Worm (Caenorhabditis elegans) whole organism, late embryonic: ENCODE measurements around the gene atln-2.

Experiments used
- C08G9.2 ChIP-seq: sonication (generic microtip); optimal IDR thresholded peaks from 2 replicates; lab custom pipeline; 2016; ENCODE audit warnings: mild to moderate bottlenecking, missing genetic modification characterization, moderate library complexity, missing compliant biosample characterization
- K02D7.2 ChIP-seq: sonication (generic microtip); optimal IDR thresholded peaks from 2 replicates; lab custom pipeline; 2017; ENCODE audit warnings: mild to moderate bottlenecking, missing genetic modification characterization, missing compliant biosample characterization
- T23F11.4 ChIP-seq: fragments of 200-800 bp; sonication (Bioruptor generic); optimal IDR thresholded peaks from 2 replicates; lab custom pipeline; 2018; ENCODE audit warnings: mild to moderate bottlenecking, missing genetic modification characterization, missing compliant biosample characterization
- ahr-1 ChIP-seq: sonication (generic microtip); optimal IDR thresholded peaks from 2 replicates; lab custom pipeline; 2016; ENCODE audit warnings: missing genetic modification characterization, missing compliant biosample characterization
- ceh-14 ChIP-seq: sonication (generic microtip); optimal IDR thresholded peaks from 2 replicates; lab custom pipeline; 2016; ENCODE audit warnings: missing genotype, missing genetic modification characterization, missing compliant biosample characterization
- ceh-18 ChIP-seq: sonication (generic microtip); optimal IDR thresholded peaks from 2 replicates; lab custom pipeline; 2016; ENCODE audit warnings: missing genetic modification characterization, missing compliant biosample characterization
- ceh-19 ChIP-seq: fragments of 200-800 bp; sonication (Bioruptor generic); optimal IDR thresholded peaks from 2 replicates; lab custom pipeline; 2018; ENCODE audit warnings: mild to moderate bottlenecking, missing genetic modification characterization, missing compliant biosample characterization
- ceh-2 ChIP-seq: sonication (generic microtip); optimal IDR thresholded peaks from 2 replicates; lab custom pipeline; 2016; ENCODE audit warnings: missing genotype, missing genetic modification characterization, missing compliant biosample characterization
- ceh-31 ChIP-seq: sonication (generic microtip); optimal IDR thresholded peaks from 2 replicates; lab custom pipeline; 2016; ENCODE audit warnings: missing genetic modification characterization, missing compliant biosample characterization
- ceh-48 ChIP-seq: sonication (generic microtip); optimal IDR thresholded peaks from 2 replicates; lab custom pipeline; 2016; ENCODE audit warnings: missing genetic modification characterization, inconsistent platforms, missing compliant biosample characterization
- ceh-6 ChIP-seq: fragments of 200-800 bp; sonication (Bioruptor generic); optimal IDR thresholded peaks from 2 replicates; lab custom pipeline; 2018; ENCODE audit warnings: mild to moderate bottlenecking, missing genetic modification characterization, missing compliant biosample characterization
- che-1 ChIP-seq: sonication (generic microtip); optimal IDR thresholded peaks from 2 replicates; lab custom pipeline; 2016; ENCODE audit warnings: mild to moderate bottlenecking, missing genetic modification characterization, missing compliant biosample characterization
- dmd-4 ChIP-seq: sonication (generic microtip); optimal IDR thresholded peaks from 2 replicates; lab custom pipeline; 2016; ENCODE audit warnings: borderline replicate concordance, missing genetic modification characterization, missing compliant biosample characterization
- dve-1 ChIP-seq: sonication (generic microtip); optimal IDR thresholded peaks from 2 replicates; lab custom pipeline; 2017; ENCODE audit warnings: antibody characterized with exemption, mild to moderate bottlenecking, missing genetic modification characterization, missing compliant biosample characterization
- elt-2 ChIP-seq: sonication (generic microtip); optimal IDR thresholded peaks from 2 replicates; lab custom pipeline; 2016; ENCODE audit warnings: missing genetic modification reagents, missing genetic modification characterization, missing compliant biosample characterization
- elt-4 ChIP-seq: sonication (generic microtip); optimal IDR thresholded peaks from 2 replicates; lab custom pipeline; 2016; ENCODE audit warnings: missing genetic modification characterization, missing compliant biosample characterization
- eyg-1 ChIP-seq: sonication (generic microtip); optimal IDR thresholded peaks from 2 replicates; lab custom pipeline; 2016; ENCODE audit warnings: missing genotype, missing genetic modification characterization, missing compliant biosample characterization
- fkh-10 ChIP-seq: fragments of 150-350 bp; optimal IDR thresholded peaks from 2 replicates; lab custom pipeline; 2014; ENCODE audit warnings: missing biosample characterization, missing genetic modification reagents, missing genetic modification characterization
- hlh-15 ChIP-seq: sonication (generic microtip); optimal IDR thresholded peaks from 2 replicates; lab custom pipeline; 2016; ENCODE audit warnings: missing genetic modification characterization, missing compliant biosample characterization
- hlh-30 ChIP-seq: sonication (generic microtip); optimal IDR thresholded peaks from 2 replicates; lab custom pipeline; 2017; ENCODE audit warnings: antibody characterized with exemption, missing genetic modification characterization, missing compliant biosample characterization; ENCODE audit not compliant: insufficient read depth
- hlh-6 ChIP-seq: sonication (generic microtip); optimal IDR thresholded peaks from 2 replicates; lab custom pipeline; 2016; ENCODE audit warnings: missing genotype, missing genetic modification characterization, missing compliant biosample characterization
- lin-11 ChIP-seq: fragments of 200-800 bp; sonication (Bioruptor generic); optimal IDR thresholded peaks from 2 replicates; lab custom pipeline; 2018; ENCODE audit warnings: mild to moderate bottlenecking, missing genetic modification characterization, missing compliant biosample characterization
- madf-2 ChIP-seq: sonication (generic microtip); optimal IDR thresholded peaks from 2 replicates; lab custom pipeline; 2017; ENCODE audit warnings: missing genetic modification characterization, missing compliant biosample characterization
- mec-3 ChIP-seq: sonication (generic microtip); optimal IDR thresholded peaks from 2 replicates; lab custom pipeline; 2016; ENCODE audit warnings: borderline replicate concordance, missing genetic modification characterization, missing compliant biosample characterization
- nfya-1 ChIP-seq: sonication (generic microtip); optimal IDR thresholded peaks from 2 replicates; lab custom pipeline; 2017; ENCODE audit warnings: missing genetic modification characterization, mild to moderate bottlenecking, missing compliant biosample characterization, antibody characterized with exemption, moderate library complexity
- npax-4 ChIP-seq: sonication (generic microtip); optimal IDR thresholded peaks from 2 replicates; lab custom pipeline; 2016; ENCODE audit warnings: missing genetic modification characterization, missing compliant biosample characterization
- pag-3 ChIP-seq: sonication (generic microtip); optimal IDR thresholded peaks from 2 replicates; lab custom pipeline; 2016; ENCODE audit warnings: missing compliant biosample characterization, missing genetic modification characterization, borderline replicate concordance
- pat-9 ChIP-seq: fragments of 200-800 bp; sonication (Bioruptor generic); optimal IDR thresholded peaks from 2 replicates; lab custom pipeline; 2018; ENCODE audit warnings: mild to moderate bottlenecking, missing genetic modification characterization, moderate library complexity, missing compliant biosample characterization
- pax-1 ChIP-seq: fragments of 150-350 bp; optimal IDR thresholded peaks from 2 replicates; lab custom pipeline; 2014; ENCODE audit warnings: missing biosample characterization, missing genetic modification characterization
- pha-2 ChIP-seq: sonication (generic microtip); optimal IDR thresholded peaks from 2 replicates; lab custom pipeline; 2017; ENCODE audit warnings: mild to moderate bottlenecking, missing genetic modification characterization, missing compliant biosample characterization
- pha-4 ChIP-seq: fragments of 150-350 bp; optimal IDR thresholded peaks from 2 replicates; lab custom pipeline; 2018; ENCODE audit warnings: missing biosample characterization, missing genetic modification reagents, missing genetic modification characterization
- sox-2 ChIP-seq: fragments of 200-800 bp; sonication (Bioruptor generic); IDR thresholded peaks from 2 replicates; pipeline ENCODE4 v1.3.6; 2022; ENCODE audit warnings: missing genetic modification reagents, missing genetic modification characterization, missing compliant biosample characterization
- tbx-7 ChIP-seq: sonication (generic microtip); optimal IDR thresholded peaks from 2 replicates; lab custom pipeline; 2016; ENCODE audit warnings: missing genotype, missing genetic modification characterization, missing compliant biosample characterization
- ttx-3 ChIP-seq: sonication (generic microtip); optimal IDR thresholded peaks from 2 replicates; lab custom pipeline; 2016; ENCODE audit warnings: missing genetic modification reagents, missing genetic modification characterization, missing compliant biosample characterization
- unc-3 ChIP-seq, 2 experiments: fragments of 200-800 bp in 1 of 2; sonication (Bioruptor generic) in 1 of 2; sonication (generic microtip) in 1 of 2; conservative IDR thresholded peaks in 1 of 2; optimal IDR thresholded peaks in 1 of 2; 2 replicates each; pipeline versions ENCODE4 v1.3.6 to Lab custom; 2016 to 2022; ENCODE audit warnings: missing compliant biosample characterization in 2 of 2, missing genetic modification characterization in 2 of 2, missing genetic modification reagents in 1 of 2
- unc-42 ChIP-seq: sonication (generic microtip); optimal IDR thresholded peaks from 2 replicates; lab custom pipeline; 2016; ENCODE audit warnings: missing genotype, missing genetic modification characterization, missing compliant biosample characterization
- ztf-16 ChIP-seq: sonication (generic microtip); optimal IDR thresholded peaks from 2 replicates; lab custom pipeline; 2017; ENCODE audit warnings: missing genetic modification characterization, missing compliant biosample characterization

atln-2 gene

DNA sequence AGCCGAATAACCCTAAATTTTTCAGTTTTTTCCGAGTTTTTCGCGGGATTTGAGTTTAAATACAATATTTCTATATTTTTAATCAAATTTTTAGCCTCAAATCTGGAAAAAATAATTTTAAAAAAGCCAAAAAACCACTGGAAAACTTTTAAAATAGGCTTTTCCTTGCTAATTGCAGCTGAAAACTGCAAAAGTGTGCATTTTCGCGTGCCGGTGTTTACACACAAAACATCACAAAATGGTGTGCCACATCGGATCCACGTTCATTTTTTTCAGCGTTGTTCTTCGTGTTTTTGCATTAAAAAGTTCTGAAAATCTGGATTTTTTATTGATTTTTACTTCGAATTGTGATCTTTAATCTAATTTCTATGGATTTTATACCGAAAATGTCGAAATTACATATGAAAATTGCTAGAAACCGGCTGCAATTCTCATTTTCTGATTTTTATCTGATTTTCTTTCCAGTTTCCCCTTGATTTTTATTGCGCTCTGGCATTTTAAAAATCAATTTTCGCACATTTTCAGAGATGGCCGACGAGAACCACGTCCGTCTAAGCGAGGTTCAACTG lies 32.2 kb downstream of the atln-2 start, which contains the start of gene Y41E3.7:
Y41E3.7 (plus strand) TSS at position 519 of the 569 bp plus-strand sequence.
- no peak for TF ChIP-seq eyg-1
- no peak for TF ChIP-seq hlh-6 (tag; lab: Kevin White, UChicago)
- TF ChIP-seq unc-42 (tag; lab: Kevin White, UChicago), result no peak

DNA sequence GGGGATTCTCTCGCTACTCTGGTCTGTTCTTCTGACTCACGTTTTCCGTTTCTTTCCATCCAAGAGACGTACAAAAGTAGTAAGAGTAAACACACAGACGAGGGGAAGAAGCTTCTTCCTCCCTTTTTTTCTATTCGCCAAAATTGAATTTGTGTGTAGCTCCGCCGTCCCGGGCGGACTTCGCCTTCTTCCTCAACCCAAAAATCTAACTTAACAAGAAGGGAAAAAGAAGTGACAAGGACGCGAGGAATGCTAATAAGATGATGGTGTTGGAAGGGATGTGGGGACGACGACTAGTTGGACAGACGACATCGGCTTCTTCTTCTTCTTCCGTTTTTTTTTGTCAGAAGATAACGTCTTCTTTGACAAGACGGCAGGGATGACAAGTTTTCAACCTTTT lies 35.6 kb downstream of the atln-2 start:
- no peak for TF ChIP-seq nfya-1
- no peak for TF ChIP-seq che-1 (tag; lab: Kevin White, UChicago)
- TF ChIP-seq pha-4 (tag; lab: Kevin White, UChicago), result no peak
- TF ChIP-seq madf-2 (tag; lab: Kevin White, UChicago), result no peak
- TF ChIP-seq unc-3 (GFP tag; conservative IDR thresholded peaks at IDR 0.05; lab: Robert Waterston, UW), result no peak
- TF ChIP-seq unc-3 (tag; optimal IDR thresholded peaks at IDR 0.05; lab: Kevin White, UChicago), result no peak
- no peak for TF ChIP-seq T23F11.4 (GFP tag; lab: Kevin White, UChicago)
- TF ChIP-seq pag-3 (tag; lab: Kevin White, UChicago), result no peak
- no peak for TF ChIP-seq ceh-2 (tag; lab: Kevin White, UChicago)
- peak; percentile 99 for TF ChIP-seq unc-42 (tag; lab: Kevin White, UChicago)
- TF ChIP-seq ahr-1 (tag; lab: Kevin White, UChicago), result no peak
- TF ChIP-seq npax-4 (tag; lab: Kevin White, UChicago), result no peak
- no peak for TF ChIP-seq tbx-7 (tag; lab: Kevin White, UChicago)
- TF ChIP-seq sox-2 (GFP tag; lab: Robert Waterston, UW), result no peak
- no peak for TF ChIP-seq eyg-1
- no peak for TF ChIP-seq pha-2
- peak; percentile 54 for TF ChIP-seq ceh-31 (tag; lab: Kevin White, UChicago)
- no peak for TF ChIP-seq elt-2 (tag; lab: Kevin White, UChicago)
- TF ChIP-seq pax-1 (tag; lab: Kevin White, UChicago), result no peak
- TF ChIP-seq ztf-16, result no peak
- TF ChIP-seq K02D7.2 (tag; lab: Kevin White, UChicago), result no peak
- no peak for TF ChIP-seq C08G9.2 (tag; lab: Kevin White, UChicago)
- TF ChIP-seq fkh-10 (GFP tag; lab: Kevin White, UChicago), result peak; percentile 45
- no peak for TF ChIP-seq mec-3
- TF ChIP-seq ceh-48 (tag; lab: Kevin White, UChicago), result no peak
- TF ChIP-seq, all 69 proteins: peak for 3

DNA sequence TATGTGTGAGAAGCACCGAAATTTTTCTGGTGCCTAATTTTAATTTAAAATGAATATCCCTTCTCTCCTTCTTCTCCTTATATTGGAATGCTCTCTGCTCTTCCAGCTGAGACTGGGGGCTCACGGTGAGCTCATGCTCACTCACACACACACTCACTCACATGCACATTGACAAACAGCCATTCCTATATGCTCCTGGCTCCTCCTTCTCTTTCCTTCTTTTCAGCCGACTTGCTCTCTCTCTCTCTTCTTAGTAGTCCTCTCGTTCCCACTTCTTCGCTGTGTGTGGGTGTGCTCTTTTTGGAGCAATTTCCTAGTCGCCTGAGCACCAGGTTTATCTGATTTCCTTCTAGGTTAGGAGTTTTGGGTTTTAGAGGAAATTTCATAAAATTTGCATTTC lies 39.5 kb downstream of the atln-2 start:
- TF ChIP-seq unc-42 (tag; lab: Kevin White, UChicago), result peak; percentile 75
- TF ChIP-seq dve-1 (tag; lab: Kevin White, UChicago), result no peak
- TF ChIP-seq ceh-14 (tag; lab: Kevin White, UChicago), result peak; percentile 51
- peak; percentile 38 for TF ChIP-seq ceh-31 (tag; lab: Kevin White, UChicago)
- TF ChIP-seq C08G9.2 (tag; lab: Kevin White, UChicago), result no peak
- no peak for TF ChIP-seq ceh-18 (tag; lab: Kevin White, UChicago)
- TF ChIP-seq che-1 (tag; lab: Kevin White, UChicago), result no peak
- no peak for TF ChIP-seq pat-9 (tag; lab: Kevin White, UChicago)

DNA sequence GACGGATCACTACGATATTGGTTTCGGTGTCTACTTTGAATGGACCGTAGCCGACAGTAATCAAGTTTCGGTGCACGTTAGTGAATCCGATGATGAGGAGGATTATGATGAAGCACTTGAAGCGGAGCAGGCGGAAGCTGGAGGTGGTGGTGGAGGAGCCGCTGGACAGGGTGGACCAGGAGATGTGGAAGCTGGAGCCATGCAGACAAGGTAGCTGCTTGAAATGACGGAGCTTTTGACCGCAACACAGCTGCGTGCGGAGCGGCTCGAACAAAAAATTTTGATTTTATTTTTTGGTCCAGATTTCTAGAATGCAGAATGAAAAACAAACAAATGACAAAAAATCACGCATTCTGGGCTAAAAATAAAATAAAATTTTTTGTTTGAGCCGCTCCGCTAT lies 43.0 kb downstream of the atln-2 start:
- TF ChIP-seq ceh-6 (GFP tag; lab: Kevin White, UChicago) (no peak), ztf-16 (no peak), hlh-30 (tag; lab: Kevin White, UChicago) (no peak), pax-1 (tag; lab: Kevin White, UChicago) (no peak), ceh-19 (GFP tag; lab: Kevin White, UChicago) (no peak), dmd-4 (tag; lab: Kevin White, UChicago) (no peak), elt-4 (tag; lab: Kevin White, UChicago) (no peak), hlh-15 (tag; lab: Kevin White, UChicago) (no peak), lin-11 (tag; lab: Kevin White, UChicago) (no peak), ttx-3 (tag; lab: Kevin White, UChicago) (no peak)
